Fruit fly (Drosophila melanogaster): Measurements from ENCODE around the gene CG17450.

dm6 chrX:21593907-21594306 is 14.8 kb downstream of the CG17450 start:
- TF ChIP-seq CG34367 (tag; optimal IDR thresholded peaks at IDR 0.05), result peak; percentile 59
- peak; percentile 92 for TF ChIP-seq CG14655 (GFP tag; optimal IDR thresholded peaks at IDR 0.05)
- TF ChIP-seq CG15710 (tag; optimal IDR thresholded peaks at IDR 0.05), result peak; percentile 64
- TF ChIP-seq Pif1B (GFP tag; optimal IDR thresholded peaks at IDR 0.05), result peak; percentile 76
- peak; percentile 53 for TF ChIP-seq rn (GFP tag; IDR thresholded peaks at IDR 0.05)
- peak; percentile 76 for TF ChIP-seq CG32121 (GFP tag; IDR thresholded peaks at IDR 0.05)
- peak; percentile 89 for TF ChIP-seq CG8301 (tag; optimal IDR thresholded peaks at IDR 0.05)
- TF ChIP-seq EcR (GFP tag; optimal IDR thresholded peaks at IDR 0.05), result no peak

Measured in whole organism, pupa.